Worm (Caenorhabditis elegans) whole organism, L1 larva: ENCODE data around the gene ZK1236.1.
A peak's percentile ranks its signal among the peaks of the same experiment; 100 is the strongest.

Source experiments
- C04F5.9 ChIP-seq: sonication (generic microtip); optimal IDR thresholded peaks from 2 replicates; lab custom pipeline; 2016; ENCODE audit warnings: missing genetic modification characterization, missing compliant biosample characterization
- C16A3.4 ChIP-seq: fragments of 150-350 bp; optimal IDR thresholded peaks from 2 replicates; lab custom pipeline; 2014; ENCODE audit warnings: missing biosample characterization, missing genetic modification characterization
- C34B4.2 ChIP-seq: sonication (generic microtip); optimal IDR thresholded peaks from 2 replicates; lab custom pipeline; 2017; ENCODE audit warnings: mild to moderate bottlenecking, missing genetic modification characterization, missing compliant biosample characterization
- Y116A8C.19 ChIP-seq: sonication (generic microtip); optimal IDR thresholded peaks from 2 replicates; lab custom pipeline; 2016; ENCODE audit warnings: missing compliant biosample characterization, missing genetic modification characterization, borderline replicate concordance
- alr-1 ChIP-seq: fragments of 200-800 bp; sonication (Bioruptor generic); optimal IDR thresholded peaks from 2 replicates; lab custom pipeline; 2018; ENCODE audit warnings: borderline replicate concordance, mild to moderate bottlenecking, missing genetic modification characterization, missing compliant biosample characterization
- ama-1 ChIP-seq: fragments of 150-350 bp; optimal IDR thresholded peaks from 2 replicates; lab custom pipeline; 2014
- ceh-82 ChIP-seq, 3 experiments: fragments of 150-350 bp in 1 of 3; sonication (generic microtip) in 2 of 3; optimal IDR thresholded peaks; 2 replicates each; lab custom pipeline; 2014 to 2017; ENCODE audit warnings: missing biosample characterization in 3 of 3, missing genetic modification characterization in 3 of 3
- efl-1 ChIP-seq, 4 experiments: fragments of 150-350 bp; optimal IDR thresholded peaks in 3 of 4; peaks in 1 of 4; 1 replicate in 1 of 4; 2 replicates in 3 of 4; lab custom pipeline; 2014; ENCODE audit warnings: missing biosample characterization in 2 of 4, missing genetic modification characterization in 2 of 4, missing genetic modification reagents in 2 of 4
- egl-13 ChIP-seq: sonication (generic microtip); optimal IDR thresholded peaks from 2 replicates; lab custom pipeline; 2016; ENCODE audit warnings: missing genotype, missing genetic modification reagents, missing genetic modification characterization, missing compliant biosample characterization
- egl-27 ChIP-seq, 2 experiments: fragments of 150-350 bp in 1 of 2; sonication (generic microtip); optimal IDR thresholded peaks; 3 replicates each; lab custom pipeline; 2017 to 2018; ENCODE audit warnings: missing biosample characterization in 2 of 2, missing genetic modification characterization in 2 of 2, missing genetic modification reagents in 2 of 2
- elt-3 ChIP-seq, 6 experiments: fragments of 150-350 bp in 1 of 6; sonication (generic microtip); optimal IDR thresholded peaks; 2 replicates each; lab custom pipeline; 2017 to 2018; ENCODE audit warnings: missing biosample characterization in 6 of 6, missing genetic modification characterization in 6 of 6, inconsistent platforms in 1 of 6
- ets-5 ChIP-seq: fragments of 200-800 bp; sonication (Bioruptor generic); IDR thresholded peaks from 2 replicates; pipeline ENCODE4 v1.3.6; 2022; ENCODE audit warnings: missing genetic modification characterization, missing compliant biosample characterization
- fkh-10 ChIP-seq: sonication (generic microtip); optimal IDR thresholded peaks from 2 replicates; lab custom pipeline; 2017; ENCODE audit warnings: missing biosample characterization, missing genetic modification reagents, missing genetic modification characterization
- fkh-4 ChIP-seq: sonication (generic microtip); optimal IDR thresholded peaks from 2 replicates; lab custom pipeline; 2016; ENCODE audit warnings: missing compliant biosample characterization, missing genetic modification characterization, borderline replicate concordance
- grh-1 ChIP-seq: fragments of 200-800 bp; sonication (Bioruptor generic); IDR thresholded peaks from 2 replicates; pipeline ENCODE4 v1.3.6; 2022; ENCODE audit warnings: missing genetic modification reagents, missing genetic modification characterization, missing compliant biosample characterization
- hlh-17 ChIP-seq: fragments of 200-800 bp; sonication (Bioruptor generic); optimal IDR thresholded peaks from 2 replicates; lab custom pipeline; 2018; ENCODE audit warnings: missing genetic modification characterization, mild to moderate bottlenecking, missing compliant biosample characterization, moderate library complexity, borderline replicate concordance
- hpl-2 ChIP-seq: fragments of 150-350 bp; optimal IDR thresholded peaks from 2 replicates; lab custom pipeline; 2014; ENCODE audit warnings: missing biosample characterization, missing genetic modification reagents, missing genetic modification characterization
- irx-1 ChIP-seq: sonication (generic microtip); optimal IDR thresholded peaks from 2 replicates; lab custom pipeline; 2016; ENCODE audit warnings: missing genetic modification characterization, missing compliant biosample characterization
- lin-15B ChIP-seq: fragments of 150-350 bp; sonication (generic microtip); optimal IDR thresholded peaks from 3 replicates; lab custom pipeline; 2014; ENCODE audit warnings: missing biosample characterization, missing genetic modification characterization
- lin-35 ChIP-seq, 2 experiments: fragments of 150-350 bp; optimal IDR thresholded peaks; 2 replicates each; lab custom pipeline; 2014; ENCODE audit warnings: missing biosample characterization in 2 of 2, missing genetic modification characterization in 2 of 2, missing genetic modification reagents in 2 of 2
- lin-39 ChIP-seq: fragments of 150-350 bp; optimal IDR thresholded peaks from 2 replicates; lab custom pipeline; 2014; ENCODE audit warnings: missing biosample characterization, missing genetic modification reagents, missing genetic modification characterization
- lsy-2 ChIP-seq, 2 experiments: fragments of 150-350 bp; optimal IDR thresholded peaks; 2 replicates each; lab custom pipeline; 2014; ENCODE audit warnings: missing biosample characterization in 2 of 2, missing genetic modification characterization in 2 of 2
- mdl-1 ChIP-seq, 2 experiments: fragments of 150-350 bp; optimal IDR thresholded peaks; 2 replicates each; lab custom pipeline; 2014 to 2017; ENCODE audit warnings: missing biosample characterization in 2 of 2, missing genetic modification characterization in 2 of 2, inconsistent platforms in 1 of 2
- mep-1 ChIP-seq: fragments of 150-350 bp; optimal IDR thresholded peaks from 2 replicates; lab custom pipeline; 2014; ENCODE audit warnings: missing biosample characterization, missing genetic modification characterization
- nhr-12 ChIP-seq: sonication (generic microtip); optimal IDR thresholded peaks from 2 replicates; lab custom pipeline; 2017; ENCODE audit warnings: missing biosample characterization, missing genetic modification characterization
- nhr-20 ChIP-seq: sonication (generic microtip); optimal IDR thresholded peaks from 2 replicates; lab custom pipeline; 2016; ENCODE audit warnings: mild to moderate bottlenecking, missing genetic modification characterization, missing compliant biosample characterization
- nhr-237 ChIP-seq: fragments of 150-350 bp; optimal IDR thresholded peaks from 2 replicates; lab custom pipeline; 2014; ENCODE audit warnings: missing biosample characterization, missing genetic modification characterization
- nhr-28 ChIP-seq: fragments of 150-350 bp; optimal IDR thresholded peaks from 2 replicates; lab custom pipeline; 2014; ENCODE audit warnings: missing biosample characterization, missing genetic modification characterization
- nhr-47 ChIP-seq: sonication (generic microtip); optimal IDR thresholded peaks from 2 replicates; lab custom pipeline; 2016; ENCODE audit warnings: mild to moderate bottlenecking, missing genetic modification characterization, moderate library complexity, missing compliant biosample characterization
- nhr-71 ChIP-seq: sonication (generic microtip); optimal IDR thresholded peaks from 2 replicates; lab custom pipeline; 2016; ENCODE audit warnings: mild to moderate bottlenecking, missing genetic modification characterization, moderate library complexity, missing compliant biosample characterization
- nhr-77 ChIP-seq: fragments of 150-350 bp; optimal IDR thresholded peaks from 2 replicates; lab custom pipeline; 2014; ENCODE audit warnings: missing biosample characterization, missing genetic modification characterization
- skn-1 ChIP-seq: fragments of 150-350 bp; optimal IDR thresholded peaks from 2 replicates; lab custom pipeline; 2014; ENCODE audit warnings: missing biosample characterization, missing genetic modification characterization
- sox-4 ChIP-seq: sonication (generic microtip); optimal IDR thresholded peaks from 2 replicates; lab custom pipeline; 2016; ENCODE audit warnings: missing genetic modification characterization, missing compliant biosample characterization
- tbx-2 ChIP-seq: sonication (generic microtip); optimal IDR thresholded peaks from 2 replicates; lab custom pipeline; 2016; ENCODE audit warnings: missing genetic modification characterization, missing compliant biosample characterization
- tlp-1 ChIP-seq: fragments of 150-350 bp; optimal IDR thresholded peaks from 2 replicates; lab custom pipeline; 2014; ENCODE audit warnings: missing biosample characterization, missing genetic modification characterization
- unc-130 ChIP-seq: fragments of 150-350 bp; optimal IDR thresholded peaks from 2 replicates; lab custom pipeline; 2017; ENCODE audit warnings: missing biosample characterization, missing genetic modification characterization, inconsistent platforms
- unc-98 ChIP-seq: fragments of 200-800 bp; sonication (Bioruptor generic); IDR thresholded peaks from 2 replicates; pipeline ENCODE4 v1.3.6; 2022; ENCODE audit warnings: missing genetic modification characterization, missing compliant biosample characterization
- xbp-1 ChIP-seq: sonication (generic microtip); optimal IDR thresholded peaks from 2 replicates; lab custom pipeline; 2016; ENCODE audit warnings: missing genetic modification characterization, missing compliant biosample characterization
- zag-1 ChIP-seq: fragments of 150-350 bp; optimal IDR thresholded peaks from 2 replicates; lab custom pipeline; 2014; ENCODE audit warnings: missing biosample characterization, missing genetic modification characterization
- zip-4 ChIP-seq: fragments of 200-800 bp; sonication (Bioruptor generic); optimal IDR thresholded peaks from 2 replicates; lab custom pipeline; 2018; ENCODE audit warnings: mild to moderate bottlenecking, missing genetic modification characterization, moderate library complexity, missing compliant biosample characterization
- ztf-11 ChIP-seq, 2 experiments: sonication (generic microtip); optimal IDR thresholded peaks; 2 replicates each; lab custom pipeline; 2016 to 2017; ENCODE audit warnings: missing genetic modification characterization in 2 of 2, missing biosample characterization in 1 of 2, missing compliant biosample characterization in 1 of 2

Gene ZK1236.1

ce11 chrIII:8417192-8417967, 11.7 kb upstream of the ZK1236.1 start (continued):
- TF ChIP-seq unc-98 (GFP tag; lab: Robert Waterston, UW) (0 out of 2 replicates have a peak, but pooled peaks have one; percentile 16), tlp-1 (tag; lab: Kevin White, UChicago) (no peak), xbp-1 (tag; lab: Kevin White, UChicago) (peak; percentile 99), unc-130 (no peak), nhr-28 (tag; lab: Kevin White, UChicago) (no peak), lin-39 (tag; lab: Kevin White, UChicago) (peak; percentile 84), zip-4 (peak; percentile 81), zag-1 (peak; percentile 89), alr-1 (tag; lab: Kevin White, UChicago) (no peak), egl-27 (tag; optimal IDR thresholded peaks at IDR 0.05; lab: Kevin White, UChicago) (peak; percentile 32 to 77), nhr-12 (tag; lab: Kevin White, UChicago) (no peak), elt-3 (tag; optimal IDR thresholded peaks at IDR 0.05; lab: Kevin White, UChicago) (peak in 3 of 6 experiments; percentile 54 to 75 (median 62)), mep-1 (peak; percentile 93), ztf-11 (tag; optimal IDR thresholded peaks at IDR 0.05; lab: Kevin White, UChicago) (peak in 1 of 2 experiments; percentile 84), fkh-10 (GFP tag; lab: Kevin White, UChicago) (peak; percentile 89), nhr-71 (tag; lab: Kevin White, UChicago) (peak; percentile 98), nhr-47 (tag; lab: Kevin White, UChicago) (peak; percentile 95), mdl-1 (tag; optimal IDR thresholded peaks at IDR 0.05; lab: Kevin White, UChicago) (peak; percentile 41 to 89), hlh-17 (GFP tag; lab: Kevin White, UChicago) (no peak), Y116A8C.19 (peak; percentile 47), nhr-77 (peak; percentile 89), tbx-2 (tag; lab: Kevin White, UChicago) (peak; percentile 97), C34B4.2 (tag; lab: Kevin White, UChicago) (peak; percentile 8), C04F5.9 (tag; lab: Kevin White, UChicago) (peak; percentile 73), fkh-4 (tag; lab: Kevin White, UChicago) (peak; percentile 79), lin-35 (GFP tag; optimal IDR thresholded peaks at IDR 0.05; lab: Kevin White, UChicago) (peak; percentile 77 to 83), grh-1 (peak; percentile 75), C16A3.4 (tag; lab: Kevin White, UChicago) (peak; percentile 84), efl-1 (optimal IDR thresholded peaks at IDR 0.05; lab: Kevin White, UChicago) (peak; percentile 85 to 87), efl-1 (GFP tag; optimal IDR thresholded peaks at IDR 0.05 in 1 of 2; lab: Kevin White, UChicago) (peak; percentile 53 to 95), nhr-237 (peak; percentile 88), ama-1 (lab: Kevin White, UChicago) (no peak), hpl-2 (GFP tag; lab: Kevin White, UChicago) (peak; percentile 68), ets-5 (GFP tag; lab: Robert Waterston, UW) (no peak)

- TF ChIP-seq nhr-20 (tag; lab: Kevin White, UChicago) (no peak), lin-39 (tag; lab: Kevin White, UChicago) (no peak), skn-1 (tag; lab: Kevin White, UChicago) (no peak), nhr-47 (tag; lab: Kevin White, UChicago) (no peak), irx-1 (no peak), xbp-1 (tag; lab: Kevin White, UChicago) (no peak), tlp-1 (tag; lab: Kevin White, UChicago) (no peak), ceh-82 (tag; optimal IDR thresholded peaks at IDR 0.05; lab: Kevin White, UChicago) (no peak), lin-35 (GFP tag; optimal IDR thresholded peaks at IDR 0.05; lab: Kevin White, UChicago) (no peak), sox-4 (tag; lab: Kevin White, UChicago) (no peak), lsy-2 (tag; optimal IDR thresholded peaks at IDR 0.05; lab: Kevin White, UChicago) (no peak), lin-15B (no peak), egl-13 (no peak)
- TF ChIP-seq, all 84 proteins: peak for 0
Observed at ce11 chrIII:8417968-8418267, 11.2 kb upstream of the ZK1236.1 start, which contains the start of gene sor-1. Gene sor-1 (plus strand): TSS chrIII:8418168.
